Worm (Caenorhabditis elegans) whole organism, L4 larva: ENCODE data around the gene mltn-9.

Experiments
- F10B5.3 ChIP-seq: sonication (generic microtip); optimal IDR thresholded peaks from 2 replicates; lab custom pipeline; 2016; ENCODE audit warnings: mild to moderate bottlenecking, missing genetic modification characterization, missing compliant biosample characterization
- Y48G9A.11 ChIP-seq: fragments of 200-800 bp; sonication (Bioruptor generic); IDR thresholded peaks from 2 replicates; pipeline ENCODE4 v1.3.6; 2022; ENCODE audit warnings: missing genetic modification reagents, missing genetic modification characterization, missing compliant biosample characterization
- ZK337.2 ChIP-seq: fragments of 200-800 bp; sonication (Bioruptor generic); IDR thresholded peaks from 2 replicates; pipeline ENCODE4 v1.3.6; 2022; ENCODE audit warnings: missing genetic modification reagents, missing genetic modification characterization, missing compliant biosample characterization
- aha-1 ChIP-seq: fragments of 150-350 bp; peaks from one replicate; lab custom pipeline; 2014; ENCODE audit warnings: missing biosample characterization, missing genetic modification characterization
- arid-1 ChIP-seq: fragments of 200-800 bp; sonication (Bioruptor generic); conservative IDR thresholded peaks from 2 replicates; pipeline ENCODE4 v1.3.6; 2022; ENCODE audit warnings: missing genetic modification reagents, missing genetic modification characterization, missing compliant biosample characterization
- ceh-20 ChIP-seq: fragments of 200-800 bp; sonication (Bioruptor generic); IDR thresholded peaks from 2 replicates; pipeline ENCODE4 v1.3.6; 2022; ENCODE audit warnings: missing genetic modification reagents, missing genetic modification characterization, missing compliant biosample characterization
- ceh-62 ChIP-seq: sonication (generic microtip); optimal IDR thresholded peaks from 2 replicates; lab custom pipeline; 2017; ENCODE audit warnings: missing biosample characterization, missing genetic modification characterization
- ctbp-1 ChIP-seq: fragments of 200-800 bp; sonication (Bioruptor generic); IDR thresholded peaks from 2 replicates; pipeline ENCODE4 v1.3.6; 2022; ENCODE audit warnings: missing genetic modification reagents, missing genetic modification characterization, missing compliant biosample characterization
- daf-8 ChIP-seq: fragments of 200-800 bp; sonication (Bioruptor generic); IDR thresholded peaks from 2 replicates; pipeline ENCODE4 v1.3.6; 2022; ENCODE audit warnings: missing genetic modification characterization, missing compliant biosample characterization
- dmd-6 ChIP-seq: fragments of 200-800 bp; sonication (Bioruptor generic); IDR thresholded peaks from 2 replicates; pipeline ENCODE4 v1.3.6; 2022; ENCODE audit warnings: missing genetic modification reagents, missing genetic modification characterization, missing compliant biosample characterization
- duxl-1 ChIP-seq: sonication (generic microtip); optimal IDR thresholded peaks from 2 replicates; lab custom pipeline; 2016; ENCODE audit warnings: mild to moderate bottlenecking, missing genetic modification characterization, moderate library complexity, missing compliant biosample characterization; ENCODE audit not compliant: poor library complexity
- egl-43 ChIP-seq: fragments of 200-800 bp; sonication (Bioruptor generic); IDR thresholded peaks from 2 replicates; pipeline ENCODE4 v1.3.6; 2022; ENCODE audit warnings: missing genetic modification reagents, missing genetic modification characterization, missing compliant biosample characterization
- hif-1 ChIP-seq, 2 experiments: sonication (generic microtip); optimal IDR thresholded peaks; 2 replicates each; lab custom pipeline; 2016 to 2017; ENCODE audit warnings: missing compliant biosample characterization in 2 of 2, missing genetic modification characterization in 2 of 2, missing genetic modification reagents in 2 of 2, missing genotype in 2 of 2, mild to moderate bottlenecking in 1 of 2
- lim-7 ChIP-seq: fragments of 200-800 bp; sonication (Bioruptor generic); IDR thresholded peaks from 2 replicates; pipeline ENCODE4 v1.3.6; 2022; ENCODE audit warnings: missing genetic modification characterization, missing compliant biosample characterization
- lin-1 ChIP-seq: fragments of 200-800 bp; sonication (Bioruptor generic); IDR thresholded peaks from 2 replicates; pipeline ENCODE4 v1.3.6; 2022; ENCODE audit warnings: missing genetic modification reagents, missing genetic modification characterization, missing compliant biosample characterization
- lin-15B ChIP-seq: fragments of 150-350 bp; sonication (generic microtip); optimal IDR thresholded peaks from 3 replicates; lab custom pipeline; 2014; ENCODE audit warnings: missing biosample characterization, missing genetic modification characterization
- lin-29 ChIP-seq: fragments of 200-800 bp; sonication (Bioruptor generic); IDR thresholded peaks from 2 replicates; pipeline ENCODE4 v1.3.6; 2022; ENCODE audit warnings: missing genetic modification reagents, missing genetic modification characterization, missing compliant biosample characterization
- mep-1 ChIP-seq: fragments of 150-350 bp; sonication (generic microtip); optimal IDR thresholded peaks from 3 replicates; lab custom pipeline; 2014; ENCODE audit warnings: missing biosample characterization, missing genetic modification characterization
- mes-2 ChIP-seq: sonication (generic microtip); optimal IDR thresholded peaks from 2 replicates; lab custom pipeline; 2016; ENCODE audit warnings: missing genotype, mild to moderate bottlenecking, missing genetic modification characterization, missing compliant biosample characterization; ENCODE audit not compliant: poor library complexity, severe bottlenecking
- mxl-2 ChIP-seq: fragments of 200-800 bp; sonication (Bioruptor generic); conservative IDR thresholded peaks from 2 replicates; pipeline ENCODE4 v1.3.6; 2022; ENCODE audit warnings: missing genetic modification reagents, missing genetic modification characterization, missing compliant biosample characterization
- mxl-3 ChIP-seq: fragments of 200-800 bp; sonication (Bioruptor generic); optimal IDR thresholded peaks from 2 replicates; lab custom pipeline; 2018; ENCODE audit warnings: mild to moderate bottlenecking, missing genetic modification characterization, missing compliant biosample characterization
- nhr-111 ChIP-seq: fragments of 200-800 bp; sonication (Bioruptor generic); optimal IDR thresholded peaks from 2 replicates; lab custom pipeline; 2018; ENCODE audit warnings: mild to moderate bottlenecking, missing genetic modification characterization, missing compliant biosample characterization
- nhr-237 ChIP-seq: sonication (generic microtip); optimal IDR thresholded peaks from 2 replicates; lab custom pipeline; 2017; ENCODE audit warnings: missing biosample characterization, missing genetic modification characterization
- nhr-28 ChIP-seq: fragments of 150-350 bp; optimal IDR thresholded peaks from 2 replicates; lab custom pipeline; 2014; ENCODE audit warnings: missing biosample characterization, missing genetic modification characterization
- nhr-41 ChIP-seq: fragments of 200-800 bp; sonication (Bioruptor generic); IDR thresholded peaks from 2 replicates; pipeline ENCODE4 v1.3.6; 2022; ENCODE audit warnings: missing genetic modification reagents, missing genetic modification characterization, missing compliant biosample characterization
- nhr-42 ChIP-seq: fragments of 200-800 bp; sonication (Bioruptor generic); IDR thresholded peaks from 2 replicates; pipeline ENCODE4 v1.3.6; 2022; ENCODE audit warnings: missing genetic modification characterization, missing compliant biosample characterization
- set-16 ChIP-seq: fragments of 200-800 bp; sonication (Bioruptor generic); IDR thresholded peaks from 2 replicates; pipeline ENCODE4 v1.3.6; 2022; ENCODE audit warnings: missing genetic modification reagents, missing genetic modification characterization, missing compliant biosample characterization
- skn-1 ChIP-seq: fragments of 150-350 bp; optimal IDR thresholded peaks from 2 replicates; lab custom pipeline; 2014; ENCODE audit warnings: missing biosample characterization, missing genetic modification characterization
- tag-97 ChIP-seq: fragments of 200-800 bp; sonication (Bioruptor generic); IDR thresholded peaks from 2 replicates; pipeline ENCODE4 v1.3.6; 2022; ENCODE audit warnings: missing genetic modification characterization, missing compliant biosample characterization
- unc-62 ChIP-seq, 3 experiments: fragments of 150-350 bp in 1 of 3; sonication (generic microtip); optimal IDR thresholded peaks in 2 of 3; peaks in 1 of 3; 1 replicate in 1 of 3; 2 replicates in 2 of 3; lab custom pipeline; 2014 to 2017; ENCODE audit warnings: missing biosample characterization in 3 of 3, missing genetic modification characterization in 3 of 3, missing genetic modification reagents in 3 of 3, missing genotype in 1 of 3
- zfp-2 ChIP-seq: sonication (generic microtip); optimal IDR thresholded peaks from 2 replicates; lab custom pipeline; 2016; ENCODE audit warnings: mild to moderate bottlenecking, missing genetic modification characterization, missing compliant biosample characterization
- ztf-11 ChIP-seq: fragments of 150-350 bp; optimal IDR thresholded peaks from 2 replicates; lab custom pipeline; 2014; ENCODE audit warnings: missing biosample characterization, missing genetic modification characterization

The mltn-9 gene

DNA sequence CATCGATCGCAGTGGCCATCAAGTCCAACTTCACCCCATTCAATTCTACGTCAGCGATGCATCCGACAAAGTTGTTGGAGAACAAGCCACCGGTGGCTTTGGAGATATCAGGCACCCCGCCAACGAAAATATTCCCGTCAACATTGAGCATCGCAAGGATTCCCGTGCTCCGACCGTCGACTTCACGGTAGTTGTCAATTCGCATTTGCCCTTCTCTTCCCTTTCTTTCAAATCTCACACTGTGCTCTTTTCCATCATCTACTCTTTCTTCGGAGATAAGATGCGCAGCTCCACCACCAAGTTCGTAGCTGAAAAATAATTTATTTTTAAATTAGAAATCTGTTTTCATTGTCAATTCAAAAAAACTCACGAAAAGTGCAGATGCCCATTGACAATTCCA lies 31.7 kb downstream of the mltn-9 start:
- peak in 1 of 2 experiments; percentile 58 for TF ChIP-seq unc-62 (GFP tag; optimal IDR thresholded peaks at IDR 0.05 in 1 of 2; lab: Kevin White, UChicago)
- no peak for TF ChIP-seq unc-62 (tag; optimal IDR thresholded peaks at IDR 0.05; lab: Kevin White, UChicago)
- TF ChIP-seq daf-8 (GFP tag; lab: Robert Waterston, UW), result no peak

DNA sequence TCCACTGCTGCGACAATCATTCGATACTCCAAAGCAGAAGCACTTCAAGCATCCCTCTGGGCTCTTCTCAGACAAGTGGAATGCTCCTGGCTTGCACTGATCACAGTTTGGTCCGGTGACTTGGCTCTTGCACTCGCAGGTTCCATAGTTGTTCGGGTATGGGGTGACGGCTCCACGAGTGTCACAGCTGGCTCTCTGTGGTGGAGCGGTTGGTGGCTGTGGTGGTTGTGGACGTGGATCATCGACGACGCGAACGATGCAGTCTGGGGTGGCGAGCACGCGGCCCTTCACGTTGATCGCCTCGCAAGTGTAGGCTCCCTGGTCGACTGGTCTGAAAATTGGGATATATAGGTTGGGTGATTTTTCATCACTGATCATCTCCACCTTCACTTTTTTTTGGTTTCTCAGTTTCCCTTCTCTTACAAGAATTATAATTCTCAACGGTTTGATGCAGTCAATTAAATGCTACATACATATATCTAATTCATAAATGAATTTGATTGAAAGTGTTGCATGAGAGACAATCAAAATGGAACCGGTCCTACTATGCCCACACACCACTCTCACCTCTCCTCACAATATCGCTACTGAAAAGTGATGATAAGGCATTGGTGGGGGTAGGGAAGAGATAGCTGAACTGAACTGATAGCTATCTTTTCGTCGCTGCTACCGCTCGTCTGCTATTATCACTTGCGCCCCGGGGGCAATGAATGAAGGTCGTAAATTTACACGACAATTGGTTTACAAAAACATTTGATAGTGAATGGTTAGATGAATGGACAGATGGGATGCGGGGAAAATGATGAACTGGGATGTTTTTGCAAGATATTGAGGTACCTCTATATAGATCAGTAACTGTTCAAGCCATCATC lies 49.0 kb downstream of the mltn-9 start:
- TF ChIP-seq nhr-42 (GFP tag; lab: Robert Waterston, UW), result 0 out of 2 replicates have a peak, but pooled peaks have one; percentile 44
- TF ChIP-seq skn-1 (tag; lab: Kevin White, UChicago), result no peak
- TF ChIP-seq ctbp-1 (GFP tag; lab: Robert Waterston, UW), result no peak
- no peak for TF ChIP-seq lin-29
- TF ChIP-seq mes-2 (tag; lab: Kevin White, UChicago), result peak; percentile 33
- 0 out of 2 replicates have a peak, but pooled peaks have one; percentile 57 for TF ChIP-seq egl-43 (GFP tag; lab: Robert Waterston, UW)
- peak; percentile 71 for TF ChIP-seq mxl-3 (GFP tag; lab: Kevin White, UChicago)
- no peak for TF ChIP-seq duxl-1 (tag; lab: Kevin White, UChicago)
- TF ChIP-seq ceh-62 (tag; lab: Kevin White, UChicago), result no peak
- TF ChIP-seq arid-1 (GFP tag; lab: Robert Waterston, UW), result 0 out of 2 replicates have a peak, but pooled peaks have one; percentile 17
- TF ChIP-seq lim-7, result peak; percentile 33; the same call in 1 of the 2 replicates
- peak; percentile 32 for TF ChIP-seq nhr-28 (tag; lab: Kevin White, UChicago)
- no peak for TF ChIP-seq dmd-6 (GFP tag; lab: Robert Waterston, UW)
- no peak for TF ChIP-seq zfp-2
- TF ChIP-seq ceh-20 (GFP tag; lab: Robert Waterston, UW), result no peak
- no peak for TF ChIP-seq nhr-41 (GFP tag; lab: Robert Waterston, UW)
- TF ChIP-seq set-16 (GFP tag; lab: Robert Waterston, UW), result peak; percentile 72
- TF ChIP-seq lin-15B, result no peak
- peak; percentile 77 for TF ChIP-seq aha-1 (tag; lab: Kevin White, UChicago)
- no peak for TF ChIP-seq nhr-237 (tag; lab: Kevin White, UChicago)
- TF ChIP-seq tag-97 (GFP tag; lab: Robert Waterston, UW), result no peak

DNA sequence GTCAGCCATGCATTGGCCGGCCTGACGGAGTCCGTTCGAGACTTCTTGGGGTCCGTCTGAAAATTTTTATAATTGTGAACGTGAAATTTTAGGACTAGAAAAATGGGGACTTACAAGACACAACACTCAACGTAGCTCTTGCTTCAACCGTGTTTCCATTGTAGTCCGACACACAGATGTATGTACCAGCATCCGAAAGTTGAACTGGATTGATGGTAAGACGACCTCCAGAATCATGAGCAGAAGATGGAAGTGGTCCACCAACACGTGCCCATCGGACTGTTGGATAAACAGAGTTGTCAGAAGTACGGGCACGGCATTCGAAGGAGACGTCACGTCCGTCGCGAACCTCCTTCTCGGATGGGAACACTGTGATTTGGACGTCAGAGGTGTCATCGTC lies 50.4 kb downstream of the mltn-9 start:
- TF ChIP-seq F10B5.3, result no peak
- TF ChIP-seq hif-1 (tag; optimal IDR thresholded peaks at IDR 0.05; lab: Kevin White, UChicago), result no peak
- TF ChIP-seq unc-62 (GFP tag; optimal IDR thresholded peaks at IDR 0.05 in 1 of 2; lab: Kevin White, UChicago), result peak in 1 of 2 experiments; percentile 90
- TF ChIP-seq unc-62 (tag; optimal IDR thresholded peaks at IDR 0.05; lab: Kevin White, UChicago), result no peak
- TF ChIP-seq ZK337.2, result no peak
- no peak for TF ChIP-seq mxl-2
- TF ChIP-seq mep-1 (tag; lab: Kevin White, UChicago), result no peak
- TF ChIP-seq lin-1 (GFP tag; lab: Robert Waterston, UW), result no peak
- no peak for TF ChIP-seq ztf-11

DNA sequence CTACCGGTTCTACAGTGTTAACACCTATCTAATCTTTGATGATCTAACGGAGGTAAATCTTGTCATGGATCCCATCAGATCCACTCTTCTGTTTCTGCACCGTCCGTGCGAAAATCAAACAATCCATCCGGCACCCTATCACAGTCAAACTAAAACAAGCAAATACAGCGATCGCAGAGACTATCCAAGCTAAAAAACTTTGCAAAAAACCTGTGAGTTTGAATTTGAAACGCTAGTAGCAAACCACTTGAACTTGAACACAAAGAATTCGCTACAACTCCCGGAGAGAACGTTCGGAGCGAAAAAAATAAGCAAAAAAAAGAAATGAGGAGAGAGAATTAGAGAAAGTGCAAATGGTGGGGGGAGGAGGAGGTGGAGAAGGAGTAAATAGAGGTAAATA lies 52.8 kb downstream of the mltn-9 start:
- TF ChIP-seq unc-62 (GFP tag; optimal IDR thresholded peaks at IDR 0.05 in 1 of 2; lab: Kevin White, UChicago) (no peak), unc-62 (tag; optimal IDR thresholded peaks at IDR 0.05; lab: Kevin White, UChicago) (no peak), nhr-28 (tag; lab: Kevin White, UChicago) (peak; percentile 1), Y48G9A.11 (GFP tag; lab: Robert Waterston, UW) (no peak), hif-1 (tag; optimal IDR thresholded peaks at IDR 0.05; lab: Kevin White, UChicago) (no peak), nhr-111 (no peak), aha-1 (tag; lab: Kevin White, UChicago) (peak; percentile 95)
